Worm (Caenorhabditis elegans) whole organism, L4 larva: Measurements from ENCODE around the gene hum-5.

Experiments
- F26F4.8 ChIP-seq: fragments of 200-800 bp; sonication (Bioruptor generic); conservative IDR thresholded peaks from 2 replicates; pipeline ENCODE4 v1.3.6; 2022; ENCODE audit warnings: missing genetic modification characterization, missing compliant biosample characterization
- F49E8.2 ChIP-seq: sonication (generic microtip); optimal IDR thresholded peaks from 2 replicates; lab custom pipeline; 2016; ENCODE audit warnings: missing compliant biosample characterization, mild to moderate bottlenecking, missing genetic modification characterization, borderline replicate concordance
- R02D3.7 ChIP-seq: fragments of 150-350 bp; sonication (generic microtip); optimal IDR thresholded peaks from 3 replicates; lab custom pipeline; 2014; ENCODE audit warnings: missing biosample characterization, missing genetic modification characterization
- T26A8.4 ChIP-seq: fragments of 200-800 bp; sonication (Bioruptor generic); IDR thresholded peaks from 2 replicates; pipeline ENCODE4 v1.3.6; 2022; ENCODE audit warnings: missing genetic modification characterization, missing compliant biosample characterization
- Y5F2A.4 ChIP-seq: fragments of 200-800 bp; sonication (Bioruptor generic); optimal IDR thresholded peaks from 2 replicates; lab custom pipeline; 2018; ENCODE audit warnings: mild to moderate bottlenecking, missing genetic modification characterization, missing compliant biosample characterization
- Y75B8A.6 ChIP-seq: fragments of 200-800 bp; sonication (Bioruptor generic); IDR thresholded peaks from 2 replicates; pipeline ENCODE4 v1.3.6; 2022; ENCODE audit warnings: missing genetic modification reagents, missing genetic modification characterization, missing compliant biosample characterization
- ZK337.2 ChIP-seq: fragments of 200-800 bp; sonication (Bioruptor generic); IDR thresholded peaks from 2 replicates; pipeline ENCODE4 v1.3.6; 2022; ENCODE audit warnings: missing genetic modification reagents, missing genetic modification characterization, missing compliant biosample characterization
- ZK546.5 ChIP-seq, 2 experiments: sonication (generic microtip); optimal IDR thresholded peaks; 2 replicates each; lab custom pipeline; 2017; ENCODE audit warnings: missing biosample characterization in 2 of 2, missing genetic modification characterization in 2 of 2
- aha-1 ChIP-seq: fragments of 150-350 bp; peaks from one replicate; lab custom pipeline; 2014; ENCODE audit warnings: missing biosample characterization, missing genetic modification characterization
- arid-1 ChIP-seq: fragments of 200-800 bp; sonication (Bioruptor generic); conservative IDR thresholded peaks from 2 replicates; pipeline ENCODE4 v1.3.6; 2022; ENCODE audit warnings: missing genetic modification reagents, missing genetic modification characterization, missing compliant biosample characterization
- ceh-28 ChIP-seq: fragments of 150-350 bp; optimal IDR thresholded peaks from 2 replicates; lab custom pipeline; 2014; ENCODE audit warnings: missing biosample characterization, missing genetic modification reagents, missing genetic modification characterization
- ceh-32 ChIP-seq: sonication (generic microtip); optimal IDR thresholded peaks from 2 replicates; lab custom pipeline; 2016; ENCODE audit warnings: mild to moderate bottlenecking, missing genetic modification characterization, missing compliant biosample characterization; ENCODE audit not compliant: poor library complexity
- ces-1 ChIP-seq: fragments of 150-350 bp; sonication (generic microtip); optimal IDR thresholded peaks from 4 replicates; lab custom pipeline; 2014; ENCODE audit warnings: missing biosample characterization, missing genetic modification reagents, missing genetic modification characterization
- daf-12 ChIP-seq: fragments of 150-350 bp; optimal IDR thresholded peaks from 2 replicates; lab custom pipeline; 2014; ENCODE audit warnings: missing biosample characterization, missing genetic modification reagents, missing genetic modification characterization
- daf-19 ChIP-seq: fragments of 200-800 bp; sonication (Bioruptor generic); conservative IDR thresholded peaks from 2 replicates; pipeline ENCODE4 v1.3.6; 2022; ENCODE audit warnings: missing genetic modification characterization, missing compliant biosample characterization
- dmd-6 ChIP-seq: fragments of 200-800 bp; sonication (Bioruptor generic); IDR thresholded peaks from 2 replicates; pipeline ENCODE4 v1.3.6; 2022; ENCODE audit warnings: missing genetic modification reagents, missing genetic modification characterization, missing compliant biosample characterization
- dmd-8 ChIP-seq: fragments of 200-800 bp; sonication (Bioruptor generic); IDR thresholded peaks from 2 replicates; pipeline ENCODE4 v1.3.6; 2022; ENCODE audit warnings: missing genetic modification characterization, missing compliant biosample characterization
- dmd-9 ChIP-seq: fragments of 200-800 bp; sonication (Bioruptor generic); IDR thresholded peaks from 2 replicates; pipeline ENCODE4 v1.3.6; 2022; ENCODE audit warnings: missing genetic modification reagents, missing genetic modification characterization, missing compliant biosample characterization
- duxl-1 ChIP-seq: sonication (generic microtip); optimal IDR thresholded peaks from 2 replicates; lab custom pipeline; 2016; ENCODE audit warnings: mild to moderate bottlenecking, missing genetic modification characterization, moderate library complexity, missing compliant biosample characterization; ENCODE audit not compliant: poor library complexity
- dve-1 ChIP-seq: sonication (generic microtip); optimal IDR thresholded peaks from 2 replicates; lab custom pipeline; 2017; ENCODE audit warnings: antibody characterized with exemption, mild to moderate bottlenecking, missing genetic modification characterization, missing compliant biosample characterization; ENCODE audit not compliant: insufficient read depth
- egl-43 ChIP-seq: fragments of 200-800 bp; sonication (Bioruptor generic); IDR thresholded peaks from 2 replicates; pipeline ENCODE4 v1.3.6; 2022; ENCODE audit warnings: missing genetic modification reagents, missing genetic modification characterization, missing compliant biosample characterization
- fkh-10 ChIP-seq: fragments of 150-350 bp; optimal IDR thresholded peaks from 2 replicates; lab custom pipeline; 2014; ENCODE audit warnings: missing biosample characterization, missing genetic modification reagents, missing genetic modification characterization
- hif-1 ChIP-seq, 2 experiments: sonication (generic microtip); optimal IDR thresholded peaks; 2 replicates each; lab custom pipeline; 2016 to 2017; ENCODE audit warnings: missing compliant biosample characterization in 2 of 2, missing genetic modification characterization in 2 of 2, missing genetic modification reagents in 2 of 2, missing genotype in 2 of 2, mild to moderate bottlenecking in 1 of 2
- lin-15B ChIP-seq: fragments of 150-350 bp; sonication (generic microtip); optimal IDR thresholded peaks from 3 replicates; lab custom pipeline; 2014; ENCODE audit warnings: missing biosample characterization, missing genetic modification characterization
- lin-29 ChIP-seq: fragments of 200-800 bp; sonication (Bioruptor generic); IDR thresholded peaks from 2 replicates; pipeline ENCODE4 v1.3.6; 2022; ENCODE audit warnings: missing genetic modification reagents, missing genetic modification characterization, missing compliant biosample characterization
- madf-9 ChIP-seq: fragments of 200-800 bp; sonication (Bioruptor generic); conservative IDR thresholded peaks from 2 replicates; pipeline ENCODE4 v1.3.6; 2022; ENCODE audit warnings: missing genetic modification reagents, missing genetic modification characterization, missing compliant biosample characterization
- mdl-1 ChIP-seq, 2 experiments: fragments of 150-350 bp in 1 of 2; sonication (generic microtip) in 1 of 2; optimal IDR thresholded peaks; 2 replicates each; lab custom pipeline; 2014 to 2017; ENCODE audit warnings: missing biosample characterization in 2 of 2, missing genetic modification characterization in 2 of 2
- mdt-29 ChIP-seq: fragments of 200-800 bp; sonication (Bioruptor generic); IDR thresholded peaks from 2 replicates; pipeline ENCODE4 v1.3.6; 2022; ENCODE audit warnings: missing genetic modification reagents, missing genetic modification characterization, missing compliant biosample characterization
- mes-2 ChIP-seq: sonication (generic microtip); optimal IDR thresholded peaks from 2 replicates; lab custom pipeline; 2016; ENCODE audit warnings: missing genotype, mild to moderate bottlenecking, missing genetic modification characterization, missing compliant biosample characterization; ENCODE audit not compliant: poor library complexity, severe bottlenecking
- mxl-2 ChIP-seq: fragments of 200-800 bp; sonication (Bioruptor generic); conservative IDR thresholded peaks from 2 replicates; pipeline ENCODE4 v1.3.6; 2022; ENCODE audit warnings: missing genetic modification reagents, missing genetic modification characterization, missing compliant biosample characterization
- nhr-11 ChIP-seq: fragments of 150-350 bp; optimal IDR thresholded peaks from 2 replicates; lab custom pipeline; 2014; ENCODE audit warnings: missing biosample characterization, missing genetic modification characterization
- rbr-2 ChIP-seq: sonication (generic microtip); optimal IDR thresholded peaks from 2 replicates; lab custom pipeline; 2016; ENCODE audit warnings: missing genotype, missing genetic modification characterization, missing compliant biosample characterization
- saeg-2 ChIP-seq: fragments of 200-800 bp; sonication (Bioruptor generic); IDR thresholded peaks from 2 replicates; pipeline ENCODE4 v1.3.6; 2022; ENCODE audit warnings: missing genetic modification reagents, missing genetic modification characterization, missing compliant biosample characterization
- set-16 ChIP-seq: fragments of 200-800 bp; sonication (Bioruptor generic); IDR thresholded peaks from 2 replicates; pipeline ENCODE4 v1.3.6; 2022; ENCODE audit warnings: missing genetic modification reagents, missing genetic modification characterization, missing compliant biosample characterization
- snpc-4 ChIP-seq: fragments of 150-350 bp; optimal IDR thresholded peaks from 2 replicates; lab custom pipeline; 2014; ENCODE audit warnings: missing biosample characterization, missing genetic modification characterization
- vab-7 ChIP-seq: fragments of 200-800 bp; sonication (Bioruptor generic); IDR thresholded peaks from 2 replicates; pipeline ENCODE4 v1.3.6; 2022; ENCODE audit warnings: missing genetic modification reagents, missing genetic modification characterization, missing compliant biosample characterization
- zfp-2 ChIP-seq: sonication (generic microtip); optimal IDR thresholded peaks from 2 replicates; lab custom pipeline; 2016; ENCODE audit warnings: mild to moderate bottlenecking, missing genetic modification characterization, missing compliant biosample characterization
- ztf-7 ChIP-seq: fragments of 150-350 bp; optimal IDR thresholded peaks from 2 replicates; lab custom pipeline; 2014; ENCODE audit warnings: missing biosample characterization, missing genetic modification characterization

Gene hum-5

DNA sequence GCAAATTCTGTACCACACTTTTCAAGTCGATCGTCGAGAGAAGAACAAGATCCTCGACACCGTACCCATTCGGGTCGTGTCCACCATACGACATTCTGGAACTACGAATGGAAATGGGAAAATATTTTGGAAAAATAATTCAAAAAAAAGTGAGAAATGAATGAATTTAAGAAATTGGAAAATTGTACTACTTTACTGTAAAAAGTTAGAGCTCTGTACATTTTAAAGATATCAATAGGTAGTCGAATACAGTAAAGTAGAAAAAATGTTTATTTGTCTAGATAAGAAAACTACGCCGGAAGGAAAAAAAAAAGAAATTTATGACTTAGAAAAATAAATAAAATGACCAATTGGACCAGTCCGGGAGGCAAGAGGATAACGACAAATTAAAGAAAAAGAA, at the start of gene hum-5:
Gene hum-5 (minus strand): TSS at position 101 of the 400 bp plus-strand sequence.
- TF ChIP-seq mes-2 (tag; lab: Kevin White, UChicago): no peak

DNA sequence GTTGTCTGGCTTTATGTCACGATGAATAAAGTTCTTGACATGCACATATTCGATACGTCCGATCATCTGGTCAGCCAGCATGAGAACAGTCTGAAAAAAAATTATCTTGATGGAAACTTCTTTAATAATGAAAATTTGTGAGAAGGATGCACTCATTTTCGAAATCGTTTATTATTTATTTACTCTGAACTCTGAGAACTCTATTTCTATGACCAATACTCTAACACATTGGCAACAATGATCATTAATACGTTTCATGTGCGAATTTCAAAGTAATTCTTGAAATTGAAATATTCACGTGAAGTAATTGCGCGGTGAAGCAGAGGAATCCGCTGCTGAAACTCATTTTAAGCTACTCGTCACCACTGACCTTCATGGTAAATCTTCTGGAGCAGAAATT, 49.0 kb upstream of the hum-5 start:
- peak; percentile 92 for TF ChIP-seq aha-1 (tag; lab: Kevin White, UChicago)
- 0 out of 2 replicates have a peak, but pooled peaks have one; percentile 3 for TF ChIP-seq T26A8.4 (GFP tag; lab: Robert Waterston, UW)
- no peak for TF ChIP-seq lin-15B (tag; lab: Kevin White, UChicago)
- TF ChIP-seq, all 104 proteins: peak for 2

DNA sequence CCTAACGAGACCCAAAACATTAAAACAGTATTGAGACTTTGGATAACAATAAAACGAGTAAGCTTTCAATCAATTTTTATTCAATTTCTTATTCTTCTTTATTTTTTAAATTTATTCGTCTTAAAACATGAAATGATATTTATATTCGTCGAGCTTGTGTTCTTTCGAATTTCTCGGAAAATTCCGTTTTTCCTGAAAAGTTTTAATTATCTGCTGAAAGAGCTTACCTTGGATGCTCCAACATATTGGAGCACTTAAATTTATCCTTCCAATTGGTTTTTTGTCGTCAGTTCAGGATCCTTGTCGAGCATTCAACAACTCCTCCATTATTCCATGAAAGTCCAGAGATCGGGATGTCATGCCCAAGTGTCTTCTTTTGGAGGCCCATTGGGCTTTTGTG, 46.8 kb upstream of the hum-5 start:
- no peak for TF ChIP-seq mxl-2 (GFP tag; lab: Robert Waterston, UW)
- TF ChIP-seq ceh-28 (tag; lab: Kevin White, UChicago): no peak
- no peak for TF ChIP-seq lin-29 (GFP tag; lab: Robert Waterston, UW)
- peak; percentile 4 for TF ChIP-seq duxl-1 (tag; lab: Kevin White, UChicago)
- no peak for TF ChIP-seq mdl-1 (tag; optimal IDR thresholded peaks at IDR 0.05; lab: Kevin White, UChicago)
- TF ChIP-seq aha-1 (tag; lab: Kevin White, UChicago): peak; percentile 94
- no peak for TF ChIP-seq daf-12
- TF ChIP-seq ZK546.5 (tag; optimal IDR thresholded peaks at IDR 0.05; lab: Kevin White, UChicago): no peak
- no peak for TF ChIP-seq ztf-7
- TF ChIP-seq F26F4.8 (GFP tag; lab: Robert Waterston, UW): no peak
- no peak for TF ChIP-seq saeg-2 (GFP tag; lab: Robert Waterston, UW)
- no peak for TF ChIP-seq lin-15B (tag; lab: Kevin White, UChicago)
- TF ChIP-seq zfp-2 (tag; lab: Kevin White, UChicago): no peak
- no peak for TF ChIP-seq mdt-29 (GFP tag; lab: Robert Waterston, UW)
- TF ChIP-seq ceh-32: no peak
- no peak for TF ChIP-seq vab-7 (GFP tag; lab: Robert Waterston, UW)
- TF ChIP-seq F49E8.2 (tag; lab: Kevin White, UChicago): no peak
- TF ChIP-seq madf-9 (GFP tag; lab: Robert Waterston, UW): no peak

DNA sequence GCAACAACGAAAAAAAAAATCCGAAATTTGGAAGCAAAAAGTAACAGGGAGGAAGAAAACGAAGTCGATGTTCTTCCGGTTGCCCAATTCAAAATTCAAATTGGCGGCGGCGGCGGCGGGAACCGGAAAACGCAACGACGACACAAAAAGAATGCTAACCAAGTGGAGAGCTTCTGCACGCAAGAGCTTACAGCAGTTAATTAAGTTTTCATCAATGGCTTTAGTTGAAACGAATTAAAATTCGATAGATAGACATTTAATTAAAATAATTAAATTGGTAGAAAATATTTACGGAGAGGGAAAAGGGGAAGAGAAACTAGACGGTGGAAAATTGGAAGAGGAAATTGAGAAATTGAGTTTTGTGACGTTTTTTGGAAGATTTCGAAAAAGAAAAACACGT, 33.6 kb upstream of the hum-5 start:
- TF ChIP-seq ces-1 (GFP tag; lab: Kevin White, UChicago) (peak; percentile 54), rbr-2 (peak; percentile 22), dve-1 (tag; lab: Kevin White, UChicago) (no peak)

DNA sequence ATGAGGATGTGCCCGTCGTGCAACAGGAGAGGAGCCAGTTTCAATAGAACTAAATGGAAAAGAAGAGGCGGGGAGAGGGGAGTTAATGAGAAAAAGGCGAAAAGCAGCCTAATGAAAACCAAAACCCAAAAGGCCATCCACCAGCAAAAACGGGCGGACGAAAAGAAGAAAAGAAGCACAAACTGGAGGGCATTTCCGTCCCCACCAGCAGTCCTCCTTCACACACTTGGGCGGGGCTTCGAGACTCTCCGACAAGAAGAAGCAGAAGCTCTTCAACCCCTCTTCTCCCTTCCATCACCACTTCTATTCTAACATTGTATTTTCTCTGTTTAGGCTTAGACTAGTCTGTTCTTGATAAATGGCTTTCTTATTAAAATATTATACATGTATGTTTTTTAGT, 31.5 kb upstream of the hum-5 start:
- TF ChIP-seq vab-7 (GFP tag; lab: Robert Waterston, UW): no peak
- peak; percentile 51 for TF ChIP-seq set-16 (GFP tag; lab: Robert Waterston, UW)

DNA sequence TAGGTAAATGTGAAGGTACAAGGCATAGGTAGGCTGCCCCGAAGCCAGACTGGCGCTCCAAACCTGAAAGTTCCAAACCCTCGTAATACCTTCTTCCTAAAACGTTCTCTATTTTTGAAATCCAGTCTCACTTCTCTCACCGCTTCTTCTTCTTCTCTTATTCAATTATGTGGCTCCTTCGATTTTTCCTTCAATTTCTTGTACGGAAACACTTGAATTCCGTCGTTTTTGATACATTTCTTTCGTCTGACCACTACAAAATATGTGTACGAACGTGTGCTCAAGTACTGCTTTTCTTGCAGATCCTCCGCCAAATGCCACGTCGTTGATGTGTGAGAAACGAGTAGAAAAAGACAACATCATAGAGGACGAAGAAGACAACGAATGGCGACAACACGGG, 29.7 kb upstream of the hum-5 start, which contains the start of gene unc-79:
Gene unc-79 (plus strand): TSS at position 301 of the 400 bp plus-strand sequence.
- TF ChIP-seq ZK546.5 (tag; optimal IDR thresholded peaks at IDR 0.05; lab: Kevin White, UChicago) (no peak), arid-1 (no peak), fkh-10 (GFP tag; lab: Kevin White, UChicago) (peak; percentile 39)

DNA sequence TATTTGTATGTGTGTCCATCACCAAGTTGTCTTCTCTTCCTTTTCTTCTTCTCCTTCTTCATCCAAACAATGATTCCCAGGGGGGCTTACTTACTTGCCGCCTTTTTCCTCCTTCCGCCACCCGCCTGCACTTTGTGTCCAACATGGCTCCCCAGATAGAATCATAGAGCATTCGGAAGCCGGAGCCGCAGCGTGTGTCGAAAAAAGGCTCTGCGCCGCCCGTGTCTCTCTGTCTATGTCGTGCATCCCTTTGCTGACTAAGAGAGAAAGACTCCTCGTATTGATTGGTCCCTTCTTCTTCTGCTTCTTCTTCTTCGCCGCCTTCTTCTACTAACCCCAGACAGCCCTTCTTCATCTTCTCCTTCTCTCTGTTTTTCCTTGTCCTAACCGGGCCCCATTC, 27.1 kb upstream of the hum-5 start:
- TF ChIP-seq duxl-1 (tag; lab: Kevin White, UChicago) (no peak), lin-15B (tag; lab: Kevin White, UChicago) (no peak), mes-2 (tag; lab: Kevin White, UChicago) (peak; percentile 49), ZK337.2 (GFP tag; lab: Robert Waterston, UW) (no peak), daf-19 (GFP tag; lab: Robert Waterston, UW) (no peak), Y75B8A.6 (GFP tag; lab: Robert Waterston, UW) (no peak), egl-43 (GFP tag; lab: Robert Waterston, UW) (peak; percentile 69; the same call in 1 of the 2 replicates), snpc-4 (tag; lab: Kevin White, UChicago) (no peak), dmd-6 (GFP tag; lab: Robert Waterston, UW) (0 out of 2 replicates have a peak, but pooled peaks have one; percentile 7), dmd-8 (GFP tag; lab: Robert Waterston, UW) (no peak), Y5F2A.4 (GFP tag; lab: Kevin White, UChicago) (no peak), T26A8.4 (GFP tag; lab: Robert Waterston, UW) (no peak), nhr-11 (tag; lab: Kevin White, UChicago) (no peak), R02D3.7 (tag; lab: Kevin White, UChicago) (no peak), madf-9 (GFP tag; lab: Robert Waterston, UW) (no peak), hif-1 (tag; optimal IDR thresholded peaks at IDR 0.05; lab: Kevin White, UChicago) (no peak), dmd-9 (GFP tag; lab: Robert Waterston, UW) (no peak)
